Worm (Caenorhabditis elegans) whole organism, midembryonic: ENCODE results near the gene T01G5.6.
A peak's percentile ranks its signal among the peaks of the same experiment; 100 is the strongest.

ENCODE experiments used
- T22C8.4 ChIP-seq: fragments of 200-800 bp; sonication (Bioruptor generic); IDR thresholded peaks from 2 replicates; pipeline ENCODE4 v1.3.6; 2022; ENCODE audit warnings: missing genetic modification characterization, missing compliant biosample characterization
- cog-1 ChIP-seq: sonication (generic microtip); optimal IDR thresholded peaks from 2 replicates; lab custom pipeline; 2016; ENCODE audit warnings: missing genetic modification characterization, missing compliant biosample characterization
- flt-1 ChIP-seq: fragments of 200-800 bp; sonication (Bioruptor generic); IDR thresholded peaks from 2 replicates; pipeline ENCODE4 v1.3.6; 2022; ENCODE audit warnings: missing genetic modification characterization, missing compliant biosample characterization
- klf-2 ChIP-seq: fragments of 200-800 bp; sonication (Bioruptor generic); conservative IDR thresholded peaks from 2 replicates; pipeline ENCODE4 v1.3.6; 2022; ENCODE audit warnings: missing genetic modification reagents, missing genetic modification characterization, missing compliant biosample characterization
- med-1 ChIP-seq: sonication (generic microtip); optimal IDR thresholded peaks from 2 replicates; lab custom pipeline; 2017; ENCODE audit warnings: missing genetic modification characterization, mild to moderate bottlenecking, missing compliant biosample characterization, antibody characterized with exemption, missing genetic modification reagents; ENCODE audit not compliant: insufficient read depth
- ztf-29 ChIP-seq: fragments of 200-800 bp; sonication (Bioruptor generic); IDR thresholded peaks from 2 replicates; pipeline ENCODE4 v1.3.6; 2022; ENCODE audit warnings: missing genetic modification reagents, missing genetic modification characterization, missing compliant biosample characterization

- TF ChIP-seq cog-1 (tag; lab: Kevin White, UChicago) (peak; percentile 1), flt-1 (GFP tag; lab: Robert Waterston, UW) (no peak), T22C8.4 (GFP tag; lab: Robert Waterston, UW) (no peak), ztf-29 (no peak), med-1 (GFP tag; lab: Kevin White, UChicago) (no peak), klf-2 (GFP tag; lab: Robert Waterston, UW) (no peak)
Measured at ce11 chrV:15136772-15137171, 22.9 kb upstream of the T01G5.6 start, which contains the start of gene aipl-1.
